Worm (Caenorhabditis elegans) whole organism, L4/young adult: ENCODE data around the gene dhs-23.

ENCODE experiments used
- W03F9.2 ChIP-seq: fragments of 150-350 bp; optimal IDR thresholded peaks from 2 replicates; lab custom pipeline; 2014; ENCODE audit warnings: missing biosample characterization, missing genetic modification characterization
- dao-5 ChIP-seq: sonication (generic microtip); optimal IDR thresholded peaks from 2 replicates; lab custom pipeline; 2016; ENCODE audit warnings: missing genotype, missing genetic modification characterization, moderate library complexity, missing compliant biosample characterization
- him-1 ChIP-seq: sonication (generic microtip); optimal IDR thresholded peaks from 2 replicates; lab custom pipeline; 2016; ENCODE audit warnings: missing genotype, missing genetic modification reagents, missing genetic modification characterization, missing compliant biosample characterization

ce11 chrV:15349044-15349443 lies 32.0 kb upstream of the dhs-23 start, which contains the start of gene clec-230:
- TF ChIP-seq him-1 (tag; lab: Kevin White, UChicago) (no peak), dao-5 (no peak), W03F9.2 (no peak)
